Worm (Caenorhabditis elegans): Measurements from ENCODE around the gene clec-9.

DNA sequence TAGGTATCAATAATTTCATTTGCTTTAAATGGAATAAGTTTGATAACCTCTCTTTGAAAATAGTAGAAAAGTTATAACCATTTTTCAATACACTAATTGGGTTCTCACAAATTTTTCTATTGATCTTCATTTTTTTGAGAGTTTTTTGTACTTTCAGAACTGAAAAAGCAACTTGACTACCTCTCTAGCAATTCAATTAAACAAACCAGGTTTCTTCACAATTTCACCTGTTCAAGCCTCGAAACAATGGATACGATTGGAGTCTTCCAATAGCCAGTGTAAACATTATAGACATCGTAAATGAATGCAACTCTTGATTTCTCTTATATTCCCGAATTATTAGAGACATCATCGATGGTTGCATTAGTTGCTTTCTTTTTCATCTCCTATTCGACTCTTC lies 23.5 kb upstream of the clec-9 start, which contains the start of gene srz-99:
- TF ChIP-seq nhr-237 (tag; optimal IDR thresholded peaks at IDR 0.05), result no peak
- no peak for TF ChIP-seq nhr-11 (tag; optimal IDR thresholded peaks at IDR 0.05)
- no peak for TF ChIP-seq fkh-10 (GFP tag; optimal IDR thresholded peaks at IDR 0.05)
- TF ChIP-seq ama-1 (optimal IDR thresholded peaks at IDR 0.05), result no peak
- TF ChIP-seq nhr-77 (tag; optimal IDR thresholded peaks at IDR 0.05), result no peak
- TF ChIP-seq nhr-28 (tag; optimal IDR thresholded peaks at IDR 0.05), result no peak
- no peak for TF ChIP-seq lin-14 (GFP tag; optimal IDR thresholded peaks at IDR 0.05)

Data from whole organism, L1 larva.